Worm (Caenorhabditis elegans): ENCODE results near the gene grl-14.

grl-14 gene

DNA sequence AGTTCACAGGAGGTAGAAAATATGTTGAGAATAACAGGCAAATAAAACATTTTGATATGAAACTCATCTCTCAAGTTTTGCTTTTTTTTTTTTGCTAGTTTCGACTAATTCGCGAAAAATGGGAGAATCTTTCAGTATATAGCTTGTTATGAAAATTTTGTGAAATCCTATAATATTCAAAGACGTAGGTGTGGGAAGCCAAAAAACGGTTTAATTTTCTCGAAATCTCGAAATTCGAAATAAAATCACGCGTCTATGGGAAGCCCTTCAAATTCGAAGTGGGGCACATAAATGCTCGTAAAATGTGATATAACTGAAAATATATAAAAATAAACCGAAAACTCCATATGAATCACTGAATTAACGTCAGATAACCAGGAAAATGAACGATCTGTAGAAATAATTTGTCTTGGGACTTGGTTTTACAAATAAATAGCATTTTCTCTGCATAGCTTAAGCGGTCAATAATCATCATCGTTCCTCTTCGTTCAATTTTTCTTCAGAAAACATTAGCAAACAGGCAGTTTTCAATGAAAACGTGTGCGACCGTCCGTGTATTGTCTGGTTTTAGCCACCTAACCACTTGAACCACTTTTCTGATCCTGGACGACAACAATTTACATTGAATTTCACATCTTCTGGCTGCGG, at the start of gene grl-14, which contains the start of gene gcy-22:
Gene grl-14 (plus strand): TSS at position 598 of the 648 bp plus-strand sequence.
Gene gcy-22 (minus strand): TSS at position 101 of the 648 bp plus-strand sequence.
- TF ChIP-seq aly-1 (tag; optimal IDR thresholded peaks at IDR 0.05) (no peak), pes-1 (GFP tag; IDR thresholded peaks at IDR 0.05) (no peak), tbx-37 (GFP tag; conservative IDR thresholded peaks at IDR 0.05) (no peak), hmbx-1 (tag; optimal IDR thresholded peaks at IDR 0.05) (no peak), sea-1 (GFP tag; conservative IDR thresholded peaks at IDR 0.05) (no peak), hnd-1 (tag; optimal IDR thresholded peaks at IDR 0.05) (no peak), tra-4 (tag; optimal IDR thresholded peaks at IDR 0.05) (no peak), ceh-36 (tag; optimal IDR thresholded peaks at IDR 0.05) (no peak), B0310.2 (tag; optimal IDR thresholded peaks at IDR 0.05) (no peak), ama-1 (optimal IDR thresholded peaks at IDR 0.05) (no peak), flt-1 (GFP tag; IDR thresholded peaks at IDR 0.05) (no peak)

ce11 chrV:20776761-20777160, 48.6 kb upstream of the grl-14 start:
- TF ChIP-seq tbx-37 (GFP tag; conservative IDR thresholded peaks at IDR 0.05) (no peak), tbx-11 (GFP tag; IDR thresholded peaks at IDR 0.05) (no peak), pes-1 (GFP tag; IDR thresholded peaks at IDR 0.05) (no peak), ceh-13 (GFP tag; optimal IDR thresholded peaks at IDR 0.05) (no peak), hmg-4 (GFP tag; optimal IDR thresholded peaks at IDR 0.05) (no peak), scrt-1 (GFP tag; IDR thresholded peaks at IDR 0.05) (no peak), ama-1 (optimal IDR thresholded peaks at IDR 0.05) (no peak), B0310.2 (tag; optimal IDR thresholded peaks at IDR 0.05) (no peak), sea-1 (GFP tag; conservative IDR thresholded peaks at IDR 0.05) (no peak), tra-4 (tag; optimal IDR thresholded peaks at IDR 0.05) (no peak), hnd-1 (tag; optimal IDR thresholded peaks at IDR 0.05) (no peak), hmbx-1 (tag; optimal IDR thresholded peaks at IDR 0.05) (no peak), flt-1 (GFP tag; IDR thresholded peaks at IDR 0.05) (no peak), aly-1 (tag; optimal IDR thresholded peaks at IDR 0.05) (no peak), ets-7 (tag; optimal IDR thresholded peaks at IDR 0.05) (no peak), F13C5.2 (tag; optimal IDR thresholded peaks at IDR 0.05) (no peak), ceh-36 (tag; optimal IDR thresholded peaks at IDR 0.05) (no peak)

DNA sequence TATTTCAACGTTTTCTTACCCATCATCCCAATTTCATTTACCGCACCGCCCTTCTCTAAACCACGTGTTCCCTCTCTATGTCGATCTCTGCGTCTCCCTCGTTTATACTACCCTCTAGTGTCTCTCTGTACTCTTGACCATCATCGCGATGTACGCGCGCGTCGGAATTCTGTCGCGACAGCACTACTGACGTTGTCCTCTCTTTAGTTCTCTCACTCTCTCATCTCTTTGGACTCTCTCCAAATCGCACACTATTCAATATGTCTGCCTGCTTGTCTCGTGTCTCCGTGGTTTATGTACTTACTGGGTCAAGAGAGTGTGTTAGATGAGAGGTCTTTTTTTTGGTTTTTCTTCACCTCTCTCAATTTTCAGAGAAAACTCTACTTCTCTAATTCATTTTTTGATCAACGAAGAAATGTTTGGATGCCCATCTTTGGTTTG, 47.1 kb upstream of the grl-14 start:
- peak; percentile 10 for TF ChIP-seq hmg-4 (GFP tag; optimal IDR thresholded peaks at IDR 0.05)
- TF ChIP-seq F13C5.2 (tag; optimal IDR thresholded peaks at IDR 0.05): peak; percentile 21
- no peak for TF ChIP-seq ets-7 (tag; optimal IDR thresholded peaks at IDR 0.05)
- TF ChIP-seq B0310.2 (tag; optimal IDR thresholded peaks at IDR 0.05): no peak
- no peak for TF ChIP-seq hmbx-1 (tag; optimal IDR thresholded peaks at IDR 0.05)

DNA sequence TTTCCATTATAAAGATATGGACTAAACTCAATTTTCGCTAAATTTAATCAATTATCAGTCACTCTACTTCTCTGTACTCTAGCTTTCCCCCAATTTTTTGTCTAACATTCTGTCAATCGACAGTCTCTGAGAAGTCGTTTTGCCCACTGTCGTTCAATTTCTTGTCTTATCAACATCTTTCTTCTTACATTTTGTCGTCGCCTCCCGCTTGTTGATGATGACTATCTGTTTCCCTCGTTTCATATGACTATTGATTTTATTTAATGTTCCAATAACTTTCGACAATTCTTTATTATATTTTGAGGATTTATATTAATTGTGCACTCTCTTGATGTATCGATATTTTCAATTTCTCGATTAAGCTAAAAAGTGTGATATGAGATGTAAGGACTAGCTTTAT, 46.5 kb upstream of the grl-14 start:
- no peak for TF ChIP-seq ceh-13 (GFP tag; optimal IDR thresholded peaks at IDR 0.05)
- TF ChIP-seq F13C5.2 (tag; optimal IDR thresholded peaks at IDR 0.05): no peak
- TF ChIP-seq hnd-1 (tag; optimal IDR thresholded peaks at IDR 0.05): no peak
- TF ChIP-seq ceh-36 (tag; optimal IDR thresholded peaks at IDR 0.05): no peak
- TF ChIP-seq tra-4 (tag; optimal IDR thresholded peaks at IDR 0.05): no peak
- no peak for TF ChIP-seq tbx-11 (GFP tag; IDR thresholded peaks at IDR 0.05)
- TF ChIP-seq flt-1 (GFP tag; IDR thresholded peaks at IDR 0.05): no peak
- no peak for TF ChIP-seq sea-1 (GFP tag; conservative IDR thresholded peaks at IDR 0.05)
- no peak for TF ChIP-seq aly-1 (tag; optimal IDR thresholded peaks at IDR 0.05)
- no peak for TF ChIP-seq tbx-37 (GFP tag; conservative IDR thresholded peaks at IDR 0.05)
- TF ChIP-seq B0310.2 (tag; optimal IDR thresholded peaks at IDR 0.05): no peak
- no peak for TF ChIP-seq ets-7 (tag; optimal IDR thresholded peaks at IDR 0.05)
- no peak for TF ChIP-seq hmg-4 (GFP tag; optimal IDR thresholded peaks at IDR 0.05)
- no peak for TF ChIP-seq pes-1 (GFP tag; IDR thresholded peaks at IDR 0.05)
- no peak for TF ChIP-seq ama-1 (optimal IDR thresholded peaks at IDR 0.05)
- no peak for TF ChIP-seq scrt-1 (GFP tag; IDR thresholded peaks at IDR 0.05)
- no peak for TF ChIP-seq hmbx-1 (tag; optimal IDR thresholded peaks at IDR 0.05)

DNA sequence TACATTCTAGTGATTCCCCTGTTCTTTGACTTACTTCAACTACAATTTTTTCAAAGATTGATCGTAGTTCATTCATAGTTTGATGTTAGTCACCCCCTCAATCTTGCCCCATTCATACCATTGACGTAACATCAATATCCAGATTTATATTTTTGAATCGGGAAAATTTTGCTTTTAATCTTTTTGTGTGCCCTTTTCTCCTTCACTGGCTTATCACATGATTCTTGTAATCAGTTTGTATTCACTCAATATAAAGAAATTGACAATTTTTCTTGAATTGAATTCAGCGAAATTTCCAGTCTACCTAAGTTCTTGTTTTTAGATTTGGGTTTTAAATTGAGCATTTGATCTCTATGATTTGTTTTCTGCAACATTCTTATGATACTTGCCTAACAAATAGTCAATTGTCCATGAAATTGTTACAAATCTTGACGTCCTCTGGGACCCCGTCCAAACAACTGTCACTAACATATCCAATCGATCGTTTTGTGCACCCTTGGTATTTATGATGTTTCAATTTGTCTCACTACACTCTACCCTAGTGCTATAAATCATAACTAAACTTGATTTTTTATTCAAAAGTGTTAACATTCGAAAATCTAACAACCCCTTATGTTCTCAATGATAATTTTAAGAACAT, 45.5 kb upstream of the grl-14 start:
- TF ChIP-seq pes-1 (GFP tag; IDR thresholded peaks at IDR 0.05) (no peak), hmbx-1 (tag; optimal IDR thresholded peaks at IDR 0.05) (no peak), hmg-4 (GFP tag; optimal IDR thresholded peaks at IDR 0.05) (no peak), scrt-1 (GFP tag; IDR thresholded peaks at IDR 0.05) (no peak), ama-1 (optimal IDR thresholded peaks at IDR 0.05) (no peak), ceh-36 (tag; optimal IDR thresholded peaks at IDR 0.05) (no peak), tbx-37 (GFP tag; conservative IDR thresholded peaks at IDR 0.05) (no peak), aly-1 (tag; optimal IDR thresholded peaks at IDR 0.05) (no peak), ceh-13 (GFP tag; optimal IDR thresholded peaks at IDR 0.05) (no peak), tra-4 (tag; optimal IDR thresholded peaks at IDR 0.05) (no peak), B0310.2 (tag; optimal IDR thresholded peaks at IDR 0.05) (no peak), F13C5.2 (tag; optimal IDR thresholded peaks at IDR 0.05) (no peak), sea-1 (GFP tag; conservative IDR thresholded peaks at IDR 0.05) (no peak)

- TF ChIP-seq B0310.2 (tag; optimal IDR thresholded peaks at IDR 0.05) (no peak), ceh-13 (GFP tag; optimal IDR thresholded peaks at IDR 0.05) (no peak), scrt-1 (GFP tag; IDR thresholded peaks at IDR 0.05) (no peak), sea-1 (GFP tag; conservative IDR thresholded peaks at IDR 0.05) (no peak), tbx-11 (GFP tag; IDR thresholded peaks at IDR 0.05) (no peak), tra-4 (tag; optimal IDR thresholded peaks at IDR 0.05) (no peak), flt-1 (GFP tag; IDR thresholded peaks at IDR 0.05) (no peak), pes-1 (GFP tag; IDR thresholded peaks at IDR 0.05) (no peak), hmg-4 (GFP tag; optimal IDR thresholded peaks at IDR 0.05) (no peak)
Measured at ce11 chrV:20780400-20780799, 45.0 kb upstream of the grl-14 start, which contains the start of gene hif-1. TSS of gene hif-1 (plus strand) at chrV:20780407.

ce11 chrV:20781346-20781952, 43.9 kb upstream of the grl-14 start:
- TF ChIP-seq hmbx-1 (tag; optimal IDR thresholded peaks at IDR 0.05): no peak
- no peak for TF ChIP-seq ama-1 (optimal IDR thresholded peaks at IDR 0.05)
- TF ChIP-seq F13C5.2 (tag; optimal IDR thresholded peaks at IDR 0.05): no peak
- no peak for TF ChIP-seq pes-1 (GFP tag; IDR thresholded peaks at IDR 0.05)
- no peak for TF ChIP-seq tbx-37 (GFP tag; conservative IDR thresholded peaks at IDR 0.05)
- TF ChIP-seq ceh-36 (tag; optimal IDR thresholded peaks at IDR 0.05): no peak
- TF ChIP-seq flt-1 (GFP tag; IDR thresholded peaks at IDR 0.05): no peak
- TF ChIP-seq aly-1 (tag; optimal IDR thresholded peaks at IDR 0.05): no peak
- TF ChIP-seq ets-7 (tag; optimal IDR thresholded peaks at IDR 0.05): no peak
- no peak for TF ChIP-seq hnd-1 (tag; optimal IDR thresholded peaks at IDR 0.05)
- TF ChIP-seq B0310.2 (tag; optimal IDR thresholded peaks at IDR 0.05): no peak
- TF ChIP-seq scrt-1 (GFP tag; IDR thresholded peaks at IDR 0.05): no peak
- TF ChIP-seq tra-4 (tag; optimal IDR thresholded peaks at IDR 0.05): no peak
- TF ChIP-seq hmg-4 (GFP tag; optimal IDR thresholded peaks at IDR 0.05): no peak

Measured in whole organism, early embryonic.